Worm (Caenorhabditis elegans) whole organism, dauer: ENCODE data around the gene F55G1.1.

Experiments used
- unc-62 ChIP-seq: sonication (generic microtip); optimal IDR thresholded peaks from 2 replicates; lab custom pipeline; 2017; ENCODE audit warnings: missing biosample characterization, missing genetic modification reagents, missing genetic modification characterization

Gene F55G1.1

DNA sequence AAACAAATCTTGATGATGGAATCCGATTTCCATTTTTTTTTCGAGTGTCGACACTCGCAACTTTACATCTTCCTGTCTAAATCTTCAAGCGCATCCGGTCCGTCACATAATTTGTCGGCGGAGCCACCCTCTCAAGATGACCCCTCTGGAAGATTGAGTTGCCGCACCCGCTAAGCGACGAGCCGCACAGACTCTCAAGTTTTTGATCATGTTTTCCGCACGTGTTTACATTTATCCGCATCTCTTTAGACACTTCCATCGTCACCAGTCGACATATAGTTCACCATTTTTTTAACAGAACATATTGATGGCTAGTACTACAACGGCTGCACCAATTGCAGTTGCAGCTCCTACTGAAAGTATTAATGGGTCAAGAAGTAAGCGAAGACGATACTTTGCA is at the start of gene F55G1.1:
F55G1.1 (plus strand) TSS at position 301 of the 400 bp plus-strand sequence.
- no peak for TF ChIP-seq unc-62

DNA sequence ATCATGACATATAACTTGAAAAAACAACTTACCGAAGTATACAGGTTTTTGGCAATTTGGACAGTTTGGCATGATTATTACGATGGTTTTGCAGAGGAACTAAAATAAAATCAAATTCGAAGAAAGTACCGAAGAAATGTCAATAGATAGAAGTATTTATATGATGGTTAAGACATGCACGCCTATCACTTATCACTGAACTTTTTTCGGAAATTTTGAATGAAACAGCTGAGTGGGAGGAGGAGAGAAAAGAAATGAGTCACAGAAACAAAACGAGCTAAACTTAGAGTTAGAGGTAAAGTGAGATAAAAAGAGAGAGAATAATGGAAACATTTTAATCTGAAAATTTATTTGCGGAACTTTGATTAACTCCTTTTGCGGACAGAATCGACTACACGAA is 46.3 kb upstream of the F55G1.1 start, which contains the start of gene valv-1:
valv-1 (minus strand) TSS at position 101 of the 400 bp plus-strand sequence.
- no peak for TF ChIP-seq unc-62

DNA sequence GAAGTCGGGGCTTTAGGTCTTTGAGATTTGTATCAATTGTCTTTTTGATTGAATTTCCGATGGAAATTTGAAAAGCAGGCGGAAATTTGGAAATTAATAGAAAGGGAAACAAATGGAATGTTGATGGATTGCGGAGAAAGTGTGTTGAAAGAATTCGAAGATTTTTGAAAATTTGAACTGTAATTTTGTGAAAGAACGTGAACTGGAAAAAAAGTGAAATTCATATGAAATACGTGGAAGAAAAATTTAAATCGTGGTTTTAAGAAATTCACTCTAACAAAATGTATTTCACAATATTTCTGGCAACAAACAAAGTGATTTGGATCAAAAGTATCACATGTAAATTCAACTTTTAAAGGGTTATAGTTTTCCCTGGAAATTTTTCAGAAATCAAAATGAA is 45.6 kb upstream of the F55G1.1 start, which contains the start of gene B0496.1:
B0496.1 (plus strand) TSS at position 301 of the 400 bp plus-strand sequence.
- no peak for TF ChIP-seq unc-62

DNA sequence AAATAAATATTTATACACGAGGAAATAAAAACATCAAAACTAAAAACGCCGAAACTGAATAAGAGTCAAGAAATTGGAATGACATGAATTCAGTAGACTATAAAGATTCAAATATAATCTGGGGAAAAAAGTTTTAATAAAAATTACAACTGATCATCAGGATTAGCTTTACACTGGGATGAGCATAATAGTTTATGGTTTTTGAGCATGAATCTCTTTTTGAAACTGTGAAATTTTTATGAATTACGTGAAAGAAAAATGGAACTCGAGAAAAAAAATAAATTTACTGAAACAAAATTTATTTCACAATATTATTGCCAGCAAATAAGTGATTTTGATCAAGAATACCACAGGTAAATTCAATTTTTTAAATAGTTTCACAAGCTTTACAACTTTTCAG is 44.0 kb upstream of the F55G1.1 start, which contains the start of gene B0496.2:
B0496.2 (plus strand) TSS at position 301 of the 400 bp plus-strand sequence.
- TF ChIP-seq unc-62: no peak

DNA sequence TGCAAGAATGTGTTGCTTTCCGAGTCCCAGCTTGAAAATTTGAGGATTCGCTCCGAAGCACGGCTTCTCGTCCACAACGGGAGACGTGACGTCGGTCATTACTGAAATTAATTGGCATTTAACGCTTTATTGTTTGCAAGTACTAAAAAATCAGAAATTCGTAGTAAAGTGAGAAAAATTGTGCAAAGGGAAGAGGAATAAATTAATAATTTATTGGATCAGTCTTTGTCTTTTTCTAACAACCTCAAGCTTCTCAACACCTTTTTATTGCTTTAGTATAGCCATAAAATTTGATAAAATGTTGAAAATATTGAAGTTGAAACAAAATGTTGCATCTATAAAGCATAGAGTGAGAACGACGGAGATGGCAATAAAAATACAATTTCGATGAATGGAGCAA is 40.2 kb upstream of the F55G1.1 start, which contains the start of gene tes-1:
tes-1 (minus strand) TSS at position 101 of the 400 bp plus-strand sequence.
- TF ChIP-seq unc-62: no peak

DNA sequence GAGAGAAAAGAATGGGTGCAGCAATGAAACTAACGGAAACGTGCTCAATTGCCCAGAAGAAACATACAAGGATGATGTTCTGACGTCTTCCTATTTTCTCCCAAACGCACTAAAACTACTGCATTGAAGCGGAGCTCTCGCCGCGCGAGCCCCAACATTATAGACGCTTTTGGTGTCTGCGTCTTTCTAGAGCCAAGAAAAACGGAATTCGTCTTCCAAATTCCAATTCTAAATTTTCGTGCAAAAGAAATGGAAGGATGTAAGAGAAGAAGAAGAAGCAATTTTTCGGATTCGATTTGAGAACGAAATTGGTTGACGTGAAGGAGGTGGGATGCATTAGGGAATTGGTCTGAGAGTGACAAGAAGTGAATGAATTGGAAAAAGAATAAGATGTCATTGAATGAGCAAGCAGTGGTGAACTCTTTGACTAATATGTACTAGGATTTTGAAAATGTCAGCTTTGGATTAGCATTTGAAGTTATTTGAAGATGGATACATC is 37.9 kb upstream of the F55G1.1 start:
- TF ChIP-seq unc-62: no peak

DNA sequence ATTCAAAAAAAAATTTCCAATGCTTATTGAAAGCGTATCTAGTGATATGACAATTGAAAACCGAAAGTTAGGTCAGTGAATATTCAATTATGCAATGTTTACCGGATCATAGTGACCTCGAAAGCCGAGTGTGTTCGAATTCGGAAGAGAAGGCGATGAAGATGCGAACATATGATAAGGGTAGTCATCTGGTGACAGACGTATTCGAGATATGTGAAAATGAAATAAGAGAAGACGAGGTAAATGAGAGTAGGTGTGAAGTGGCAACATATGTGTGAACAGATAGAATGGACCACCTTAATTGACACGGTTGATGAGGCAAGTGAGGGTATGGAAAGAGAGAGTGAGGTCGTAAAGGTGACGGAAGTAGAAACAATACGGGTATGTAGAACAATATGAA is 36.7 kb upstream of the F55G1.1 start:
- no peak for TF ChIP-seq unc-62

DNA sequence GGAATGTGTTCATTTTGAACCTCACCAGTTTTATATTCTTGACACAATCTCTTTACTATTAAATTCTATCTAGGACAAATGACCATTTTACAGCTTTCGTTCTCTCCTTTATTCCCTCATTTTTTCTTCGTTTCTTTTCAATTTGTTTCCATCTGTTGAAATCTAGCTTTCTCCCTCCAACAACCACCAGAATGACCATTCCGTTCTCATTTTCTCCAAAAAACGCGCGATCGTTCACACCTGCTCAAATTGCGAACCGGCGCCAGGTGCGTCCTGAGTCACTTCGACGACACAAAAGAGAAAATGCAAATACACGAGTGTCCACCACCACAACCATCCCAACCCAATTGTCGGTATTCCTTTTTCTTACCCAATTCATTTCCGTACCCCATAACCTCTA is 35.3 kb upstream of the F55G1.1 start, which contains the start of gene F13B6.1:
F13B6.1 (plus strand) TSS at position 301 of the 400 bp plus-strand sequence.
- TF ChIP-seq unc-62: no peak

DNA sequence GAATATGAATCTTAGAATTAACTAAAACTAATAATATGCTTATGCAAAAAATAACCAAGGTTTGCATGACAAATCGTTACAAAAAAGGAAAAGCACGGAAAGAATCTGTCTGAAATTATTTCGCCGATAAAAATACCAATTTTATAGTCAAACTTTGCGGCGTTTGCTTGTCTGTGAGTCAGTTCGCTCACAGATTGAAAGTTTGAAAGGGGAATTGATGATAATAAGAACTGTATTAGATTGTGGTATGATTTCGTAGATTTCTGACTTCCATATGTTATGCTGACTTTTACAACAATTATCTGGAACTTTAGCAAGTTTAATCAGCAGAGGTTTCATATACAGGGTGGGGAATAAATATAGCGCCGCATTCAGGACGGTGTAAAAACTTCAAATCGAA is 31.3 kb upstream of the F55G1.1 start, which contains the start of gene F13B6.2:
F13B6.2 (minus strand) TSS at position 101 of the 400 bp plus-strand sequence.
- no peak for TF ChIP-seq unc-62

DNA sequence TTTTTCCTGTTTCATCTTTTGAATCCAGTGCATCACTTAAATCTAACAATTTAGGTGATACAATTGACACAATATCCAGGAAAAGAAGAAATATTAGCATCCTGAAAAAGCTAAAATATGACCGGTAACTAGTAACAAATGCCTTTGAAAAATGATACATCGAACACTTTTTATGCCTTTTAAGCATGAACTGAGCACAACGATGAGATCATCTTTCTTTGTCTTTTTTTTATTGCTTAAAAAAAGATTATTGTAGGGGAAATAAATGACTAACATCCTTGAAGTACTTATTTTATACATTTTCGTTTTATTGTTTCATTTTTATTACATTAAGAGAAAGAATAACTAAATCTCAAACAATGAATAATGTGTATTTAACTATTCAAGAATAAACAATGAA is 25.7 kb upstream of the F55G1.1 start, which contains the start of gene F13B6.3:
F13B6.3 (minus strand) TSS at position 101 of the 400 bp plus-strand sequence.
- no peak for TF ChIP-seq unc-62

DNA sequence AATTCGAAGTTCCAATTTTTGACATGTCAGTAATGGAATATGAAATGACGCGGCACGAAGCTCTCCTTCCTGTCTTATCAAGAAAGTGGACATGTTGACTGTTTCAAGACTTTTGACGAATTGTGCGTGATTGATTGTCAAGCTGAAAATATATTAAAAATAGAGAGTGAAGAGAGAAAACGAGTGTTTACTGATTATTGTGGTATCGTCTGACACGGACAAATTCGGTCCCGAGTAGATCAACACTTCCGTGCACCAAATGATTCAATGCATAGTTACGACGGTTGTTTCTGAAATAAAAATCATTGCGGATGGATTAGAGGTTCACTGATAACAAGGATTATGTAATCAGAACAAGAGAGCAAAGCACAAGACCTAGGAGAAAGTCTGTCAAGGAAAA is 24.4 kb upstream of the F55G1.1 start:
- TF ChIP-seq unc-62: no peak

DNA sequence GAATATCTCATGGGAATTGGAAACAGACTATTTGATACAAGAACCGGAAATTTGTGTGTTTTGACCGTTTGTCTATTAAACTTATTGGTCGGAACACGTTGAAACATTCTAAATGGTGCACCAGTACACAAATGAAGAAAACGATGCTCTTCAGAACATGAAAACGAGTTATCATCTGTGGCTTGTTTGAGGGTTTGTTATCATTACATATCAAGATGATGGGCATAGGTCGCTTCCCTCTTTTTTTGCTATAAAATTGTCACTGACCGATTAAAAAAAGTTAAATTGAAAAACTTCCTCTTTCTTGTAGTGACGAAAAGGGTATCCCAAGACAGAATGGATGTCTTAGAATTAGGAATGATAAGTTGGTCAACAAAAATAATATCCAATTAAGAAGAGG is 22.9 kb upstream of the F55G1.1 start:
- no peak for TF ChIP-seq unc-62

DNA sequence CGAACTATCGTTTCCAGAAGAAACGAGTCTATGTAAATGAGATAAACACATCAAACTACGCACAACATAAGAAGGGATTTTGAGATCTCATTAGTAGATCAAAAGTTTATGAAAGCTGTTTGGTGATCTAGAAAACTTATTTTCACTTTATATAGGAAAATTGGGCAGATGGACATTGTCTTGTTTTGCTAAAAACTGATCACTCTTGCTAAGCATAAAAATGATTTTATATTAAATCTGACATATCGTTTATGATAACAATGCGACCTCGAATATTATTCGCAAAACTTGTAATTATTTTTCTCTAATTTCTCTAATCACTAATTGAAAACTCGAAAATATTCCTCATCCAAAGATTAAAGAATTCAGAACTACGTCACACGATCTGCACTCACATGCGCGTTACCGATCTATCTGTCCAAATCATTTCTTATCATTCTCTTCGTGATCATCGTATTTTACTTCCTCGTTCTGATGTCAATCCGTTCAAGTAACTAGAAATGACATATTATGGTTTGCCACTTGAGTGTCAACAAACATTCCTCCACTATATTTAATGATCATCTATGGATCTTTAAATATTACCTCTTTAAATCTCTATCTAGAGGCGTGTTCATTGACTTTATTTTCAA is 21.7 kb upstream of the F55G1.1 start, which contains the start of gene F55G1.7:
F55G1.7 (minus strand) TSS at position 51 of the 632 bp plus-strand sequence.
- no peak for TF ChIP-seq unc-62

DNA sequence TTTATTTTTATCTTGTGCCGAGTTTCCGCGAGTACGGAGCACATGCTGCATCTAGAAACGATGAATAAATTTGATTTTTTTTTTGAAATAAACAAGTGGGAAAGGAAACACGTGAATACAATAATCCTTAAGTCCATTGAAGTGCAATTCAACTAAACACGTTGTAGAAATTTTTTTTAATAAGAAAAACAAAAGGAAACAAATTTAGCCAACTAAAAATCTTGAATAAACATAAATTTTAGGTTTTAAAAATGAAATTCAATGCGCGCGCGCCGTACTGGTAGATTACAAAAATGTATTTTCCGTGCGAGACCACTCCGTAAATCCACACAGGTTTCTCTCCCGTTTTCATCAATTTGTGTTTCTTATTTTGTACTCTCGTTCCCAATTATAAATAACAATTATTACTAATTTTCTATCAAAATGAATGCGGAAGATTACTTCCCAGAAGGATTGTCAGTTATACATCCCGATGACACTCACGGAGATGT is 18.4 kb upstream of the F55G1.1 start, which contains the start of the genes plk-3 and F55G1.6:
plk-3 (minus strand) TSS at position 51 of the 491 bp plus-strand sequence.
F55G1.6 (plus strand) TSS at position 359 of the 491 bp plus-strand sequence.
- TF ChIP-seq unc-62: no peak

DNA sequence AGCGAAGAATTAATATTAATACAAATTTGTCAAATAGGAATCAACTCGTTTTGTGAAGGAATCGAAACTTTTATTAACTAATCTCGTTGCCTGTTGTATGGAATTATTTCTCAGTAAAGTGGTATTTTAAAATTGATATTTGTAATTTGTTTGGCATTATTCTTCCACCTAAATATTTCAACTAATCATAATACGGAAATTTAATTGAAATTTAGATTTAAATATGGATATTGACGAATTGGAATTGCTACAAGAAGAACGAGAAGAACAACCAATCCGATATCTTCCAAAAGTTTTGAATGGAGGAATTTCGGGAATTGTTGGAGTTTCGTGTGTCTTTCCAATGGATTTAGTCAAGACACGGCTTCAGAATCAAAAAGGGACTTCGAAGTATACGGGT is 16.7 kb upstream of the F55G1.1 start, which contains the start of gene slc-25A18.2:
slc-25A18.2 (plus strand) TSS at position 216 of the 400 bp plus-strand sequence.
- no peak for TF ChIP-seq unc-62

DNA sequence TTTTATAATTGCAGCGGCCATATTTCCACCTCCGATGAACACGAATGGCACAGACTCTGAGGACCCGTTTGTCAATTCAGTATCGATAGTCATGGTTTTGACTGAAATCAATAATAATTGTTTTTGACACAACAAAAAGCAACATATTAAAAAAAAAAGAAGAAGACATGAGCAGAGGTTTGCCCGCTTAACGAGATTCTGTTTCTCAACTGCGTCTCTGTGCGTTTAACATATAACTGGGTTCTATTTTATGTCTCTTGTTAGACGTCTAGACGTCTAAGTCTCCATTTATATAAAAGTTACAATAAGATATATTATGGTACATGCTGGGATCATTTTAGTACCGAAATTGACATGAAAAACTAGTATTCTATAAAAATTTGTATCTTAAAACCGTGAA is 14.4 kb upstream of the F55G1.1 start, which contains the start of gene pycr-4:
pycr-4 (minus strand) TSS at position 101 of the 400 bp plus-strand sequence.
- TF ChIP-seq unc-62: no peak

DNA sequence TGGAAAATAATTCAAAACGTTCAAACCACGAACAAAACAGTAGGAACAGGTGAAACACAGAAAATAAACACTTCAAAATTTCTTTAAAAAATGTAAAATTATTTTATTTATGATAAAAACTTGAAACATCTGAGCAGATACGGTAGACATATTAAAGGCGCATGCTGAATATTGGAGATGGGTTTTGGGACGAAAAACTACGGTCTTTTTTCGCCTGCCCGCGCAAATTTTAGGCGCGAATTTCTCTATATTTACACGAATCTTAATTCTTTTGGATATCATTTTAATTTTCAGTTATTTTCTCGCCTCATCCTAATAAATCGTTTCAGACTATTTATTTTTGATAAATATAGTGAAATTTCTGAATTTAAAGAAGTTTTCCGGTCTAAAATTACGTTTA is 13.9 kb upstream of the F55G1.1 start:
- no peak for TF ChIP-seq unc-62
